Worm (Caenorhabditis elegans) whole organism, young adult: ENCODE measurements around the gene trm-1.
A peak's percentile ranks its signal among the peaks of the same experiment; 100 is the strongest.

Experiments used
- B0336.3 ChIP-seq: fragments of 200-800 bp; sonication (Bioruptor generic); IDR thresholded peaks from 2 replicates; pipeline ENCODE4 v1.3.6; 2022; ENCODE audit warnings: missing genetic modification characterization, missing compliant biosample characterization
- Y79H2A.3 ChIP-seq: fragments of 200-800 bp; sonication (Bioruptor generic); conservative IDR thresholded peaks from 2 replicates; pipeline ENCODE4 v1.3.6; 2022; ENCODE audit warnings: missing genetic modification reagents, missing genetic modification characterization, missing compliant biosample characterization
- attf-5 ChIP-seq: fragments of 200-800 bp; sonication (Bioruptor generic); optimal IDR thresholded peaks from 2 replicates; lab custom pipeline; 2018; ENCODE audit warnings: mild to moderate bottlenecking, missing genetic modification characterization, missing compliant biosample characterization
- ceh-27 ChIP-seq: fragments of 200-800 bp; sonication (Bioruptor generic); optimal IDR thresholded peaks from 2 replicates; lab custom pipeline; 2018; ENCODE audit warnings: mild to moderate bottlenecking, missing genetic modification characterization, moderate library complexity, missing compliant biosample characterization
- ets-4 ChIP-seq: fragments of 200-800 bp; sonication (Bioruptor generic); optimal IDR thresholded peaks from 2 replicates; lab custom pipeline; 2018; ENCODE audit warnings: mild to moderate bottlenecking, missing genetic modification characterization, missing compliant biosample characterization
- hmg-1.2 ChIP-seq: fragments of 200-800 bp; sonication (Bioruptor generic); IDR thresholded peaks from 2 replicates; pipeline ENCODE4 v1.3.6; 2022; ENCODE audit warnings: missing genetic modification reagents, missing genetic modification characterization, missing compliant biosample characterization
- lin-26 ChIP-seq: fragments of 200-800 bp; sonication (Bioruptor generic); IDR thresholded peaks from 2 replicates; pipeline ENCODE4 v1.3.6; 2022; ENCODE audit warnings: missing genetic modification reagents, missing genetic modification characterization, missing compliant biosample characterization
- lin-40 ChIP-seq: sonication (generic microtip); optimal IDR thresholded peaks from 2 replicates; lab custom pipeline; 2016; ENCODE audit warnings: missing genetic modification characterization, mild to moderate bottlenecking, missing compliant biosample characterization, missing genotype, missing genetic modification reagents
- mxl-1 ChIP-seq: sonication (generic microtip); optimal IDR thresholded peaks from 2 replicates; lab custom pipeline; 2016; ENCODE audit warnings: missing genetic modification characterization, missing compliant biosample characterization
- nhr-80 ChIP-seq: sonication (generic microtip); optimal IDR thresholded peaks from 2 replicates; lab custom pipeline; 2016; ENCODE audit warnings: missing genetic modification characterization, missing compliant biosample characterization
- pbrm-1 ChIP-seq: fragments of 200-800 bp; sonication (Bioruptor generic); IDR thresholded peaks from 2 replicates; pipeline ENCODE4 v1.3.6; 2022; ENCODE audit warnings: missing genetic modification reagents, missing genetic modification characterization, missing compliant biosample characterization
- sdz-38 ChIP-seq: sonication (generic microtip); optimal IDR thresholded peaks from 2 replicates; lab custom pipeline; 2016; ENCODE audit warnings: missing genotype, missing genetic modification characterization, missing compliant biosample characterization
- unc-62 ChIP-seq: fragments of 150-350 bp; optimal IDR thresholded peaks from 2 replicates; lab custom pipeline; 2014; ENCODE audit warnings: missing biosample characterization, missing genetic modification reagents, missing genetic modification characterization
- ztf-25 ChIP-seq: fragments of 200-800 bp; sonication (Bioruptor generic); IDR thresholded peaks from 2 replicates; pipeline ENCODE4 v1.3.6; 2022; ENCODE audit warnings: missing genetic modification reagents, missing genetic modification characterization, missing compliant biosample characterization
- ztf-3 ChIP-seq: fragments of 200-800 bp; sonication (Bioruptor generic); optimal IDR thresholded peaks from 2 replicates; lab custom pipeline; 2018; ENCODE audit warnings: mild to moderate bottlenecking, missing genetic modification characterization, missing compliant biosample characterization

The trm-1 gene

DNA sequence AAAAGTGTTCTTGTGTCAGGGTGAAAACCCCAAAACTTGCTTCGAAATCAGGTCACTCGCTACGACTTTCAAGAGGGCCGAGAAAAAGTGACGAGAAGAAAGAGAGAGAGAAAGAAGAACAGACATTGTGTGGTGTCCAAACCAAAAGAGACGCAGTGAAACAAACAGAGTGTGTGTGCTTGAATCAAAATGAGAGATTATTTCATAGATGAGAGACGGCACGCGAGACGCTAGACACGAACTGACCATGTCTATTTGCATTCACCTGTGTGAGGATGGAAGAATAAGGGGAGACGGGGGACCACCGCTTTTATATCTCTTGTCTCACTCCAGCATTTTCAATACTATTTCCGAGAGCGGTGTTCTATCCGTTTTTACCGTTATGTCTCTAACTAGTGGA, 49.3 kb downstream of the trm-1 start (continued):
- TF ChIP-seq B0336.3 (GFP tag; lab: Robert Waterston, UW): peak; percentile 13; the same call in 1 of the 2 replicates
- TF ChIP-seq ztf-3: no peak
- peak; percentile 89 for TF ChIP-seq hmg-1.2
- TF ChIP-seq ets-4: no peak
- peak; percentile 63 for TF ChIP-seq lin-40 (tag; lab: Kevin White, UChicago)
- TF ChIP-seq sdz-38 (tag; lab: Kevin White, UChicago): no peak
- no peak for TF ChIP-seq mxl-1
- TF ChIP-seq Y79H2A.3 (GFP tag; lab: Robert Waterston, UW): no peak
- no peak for TF ChIP-seq ztf-25 (GFP tag; lab: Robert Waterston, UW)
- peak; percentile 24 for TF ChIP-seq unc-62 (GFP tag; lab: Kevin White, UChicago)
- TF ChIP-seq ceh-27 (GFP tag; lab: Kevin White, UChicago): peak; percentile 71
- no peak for TF ChIP-seq lin-26 (GFP tag; lab: Robert Waterston, UW)
- TF ChIP-seq attf-5 (GFP tag; lab: Kevin White, UChicago): peak; percentile 22
- TF ChIP-seq, all 124 proteins: peak for 16

DNA sequence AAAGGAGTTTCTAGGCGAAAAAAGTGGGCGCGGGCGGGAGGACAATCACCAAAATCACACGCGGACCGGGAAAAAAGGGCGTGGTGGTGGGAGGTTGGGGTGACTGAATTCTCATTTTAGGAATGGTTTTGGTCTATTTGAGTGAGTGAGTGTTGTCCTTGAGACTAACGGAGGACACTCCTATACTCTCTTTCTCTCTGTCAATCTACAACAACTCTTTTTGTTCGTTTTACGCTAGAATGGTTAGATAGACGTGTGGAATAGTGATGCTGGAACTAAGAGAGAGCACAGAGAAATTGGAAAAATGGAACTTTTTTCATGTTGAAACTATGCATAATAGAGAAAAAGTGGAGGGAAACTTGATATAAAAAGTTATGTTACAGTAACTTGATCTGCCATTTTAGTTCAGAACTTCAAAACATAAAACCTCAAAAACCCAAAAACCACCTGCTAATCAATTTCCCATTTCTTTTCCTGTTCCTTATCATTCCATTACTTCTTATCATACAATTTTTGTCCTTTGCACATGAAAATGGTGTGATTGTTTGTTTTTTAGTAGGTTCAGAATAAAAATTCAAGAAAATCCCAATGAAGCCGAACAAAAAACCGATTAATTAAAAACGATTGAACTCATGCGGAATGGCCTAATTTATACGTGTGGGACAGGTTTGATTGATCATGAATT, 50.5 kb downstream of the trm-1 start:
- TF ChIP-seq nhr-80 (tag; lab: Kevin White, UChicago): peak; percentile 39
- no peak for TF ChIP-seq pbrm-1 (GFP tag; lab: Robert Waterston, UW)
